Fruit fly (Drosophila melanogaster): ENCODE results near the gene LysRS.

LysRS gene

dm6 chrX:9595312-9595931, 13.3 kb downstream of the LysRS start:
- TF ChIP-seq usp (GFP tag; optimal IDR thresholded peaks at IDR 0.05) (no peak), psq (optimal IDR thresholded peaks at IDR 0.05) (no peak), Dll (optimal IDR thresholded peaks at IDR 0.05) (no peak), pan (optimal IDR thresholded peaks at IDR 0.05) (no peak)

- TF ChIP-seq Dll (optimal IDR thresholded peaks at IDR 0.05): no peak
Measured at dm6 chrX:9594446-9594845, 14.2 kb downstream of the LysRS start.

- TF ChIP-seq pan (optimal IDR thresholded peaks at IDR 0.05): no peak
- TF ChIP-seq CG8478 (optimal IDR thresholded peaks at IDR 0.05): no peak
- no peak for TF ChIP-seq EcR (GFP tag; optimal IDR thresholded peaks at IDR 0.05)
- no peak for TF ChIP-seq psq (optimal IDR thresholded peaks at IDR 0.05)
- TF ChIP-seq Dll (optimal IDR thresholded peaks at IDR 0.05): no peak
- no peak for TF ChIP-seq usp (GFP tag; optimal IDR thresholded peaks at IDR 0.05)
Measured at dm6 chrX:9590592-9590991, 18.1 kb downstream of the LysRS start.

DNA sequence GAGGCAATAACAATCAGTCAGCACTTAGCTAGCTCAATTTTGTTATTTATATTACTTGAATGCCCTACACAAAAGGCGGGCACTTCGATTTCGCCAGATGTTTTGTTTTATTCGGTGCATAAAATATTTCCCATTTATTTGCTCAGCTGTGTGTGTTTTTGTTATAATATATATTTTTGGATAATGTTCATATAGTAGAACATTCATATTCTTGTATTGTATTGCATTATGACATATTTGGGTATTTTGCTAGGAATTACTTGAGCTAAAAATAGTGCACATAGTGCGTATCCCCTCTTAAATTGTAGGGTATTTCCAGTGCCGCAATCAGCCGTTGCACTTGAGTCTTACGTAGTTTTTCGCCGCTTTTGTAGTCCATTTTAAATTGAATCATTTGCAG, 18.8 kb downstream of the LysRS start:
- TF ChIP-seq EcR (GFP tag; optimal IDR thresholded peaks at IDR 0.05): no peak
- TF ChIP-seq usp (GFP tag; optimal IDR thresholded peaks at IDR 0.05): no peak
- TF ChIP-seq pan (optimal IDR thresholded peaks at IDR 0.05): no peak
- no peak for TF ChIP-seq CG8478 (optimal IDR thresholded peaks at IDR 0.05)
- TF ChIP-seq Dll (optimal IDR thresholded peaks at IDR 0.05): no peak
- TF ChIP-seq psq (optimal IDR thresholded peaks at IDR 0.05): no peak

- TF ChIP-seq EcR (GFP tag; optimal IDR thresholded peaks at IDR 0.05) (no peak), usp (GFP tag; optimal IDR thresholded peaks at IDR 0.05) (no peak), CG8478 (optimal IDR thresholded peaks at IDR 0.05) (no peak), psq (optimal IDR thresholded peaks at IDR 0.05) (no peak), Dll (optimal IDR thresholded peaks at IDR 0.05) (no peak), pan (optimal IDR thresholded peaks at IDR 0.05) (no peak)
Measured at dm6 chrX:9587881-9588280, 20.8 kb downstream of the LysRS start.

DNA sequence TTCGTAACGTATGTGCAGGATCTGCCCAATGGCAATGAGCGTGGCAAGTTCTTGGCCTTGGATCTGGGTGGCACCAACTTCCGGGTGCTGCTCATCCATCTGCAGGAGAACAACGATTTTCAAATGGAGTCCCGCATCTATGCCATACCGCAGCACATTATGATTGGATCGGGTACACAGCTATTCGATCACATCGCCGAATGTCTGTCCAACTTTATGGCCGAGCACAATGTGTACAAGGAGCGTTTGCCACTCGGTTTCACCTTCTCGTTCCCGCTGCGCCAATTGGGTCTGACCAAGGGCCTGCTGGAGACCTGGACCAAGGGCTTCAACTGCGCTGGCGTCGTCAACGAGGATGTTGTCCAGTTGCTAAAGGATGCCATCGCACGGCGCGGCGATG, 22.1 kb downstream of the LysRS start:
- TF ChIP-seq CG8478 (optimal IDR thresholded peaks at IDR 0.05): no peak
- no peak for TF ChIP-seq usp (GFP tag; optimal IDR thresholded peaks at IDR 0.05)
- TF ChIP-seq EcR (GFP tag; optimal IDR thresholded peaks at IDR 0.05): no peak
- no peak for TF ChIP-seq psq (optimal IDR thresholded peaks at IDR 0.05)
- no peak for TF ChIP-seq pan (optimal IDR thresholded peaks at IDR 0.05)
- no peak for TF ChIP-seq Dll (optimal IDR thresholded peaks at IDR 0.05)

dm6 chrX:9586038-9586437, 22.6 kb downstream of the LysRS start:
- TF ChIP-seq usp (GFP tag; optimal IDR thresholded peaks at IDR 0.05) (no peak), pan (optimal IDR thresholded peaks at IDR 0.05) (peak; percentile 57)

- TF ChIP-seq EcR (GFP tag; optimal IDR thresholded peaks at IDR 0.05) (peak in 1 of 2 experiments; percentile 59), CG8478 (optimal IDR thresholded peaks at IDR 0.05) (no peak), psq (optimal IDR thresholded peaks at IDR 0.05) (no peak), Dll (optimal IDR thresholded peaks at IDR 0.05) (peak; percentile 96), pan (optimal IDR thresholded peaks at IDR 0.05) (no peak), usp (GFP tag; optimal IDR thresholded peaks at IDR 0.05) (no peak)
Measured at dm6 chrX:9585359-9586002, 23.2 kb downstream of the LysRS start, which contains the start of gene Hex-A. Gene Hex-A, plus strand, starts transcription at chrX:9585675.

DNA sequence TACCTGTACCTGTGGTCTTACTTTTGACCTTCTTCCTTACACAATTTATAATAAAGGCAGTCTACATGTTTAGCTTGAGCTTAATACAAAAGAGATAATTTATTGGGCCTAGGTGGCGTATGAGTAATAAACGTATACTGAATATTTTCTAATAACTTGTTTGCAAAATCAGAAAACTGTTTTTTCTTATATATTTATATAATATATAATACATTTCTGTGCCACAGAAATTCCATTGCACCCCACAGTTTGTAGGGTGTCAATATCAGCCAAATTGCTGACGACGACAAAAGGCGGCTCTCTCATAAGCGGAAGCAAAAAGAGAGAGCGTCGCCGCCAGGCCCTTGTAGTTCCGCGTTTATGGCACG, 23.8 kb downstream of the LysRS start:
- TF ChIP-seq usp (GFP tag; optimal IDR thresholded peaks at IDR 0.05): no peak
- no peak for TF ChIP-seq CG8478 (optimal IDR thresholded peaks at IDR 0.05)
- no peak for TF ChIP-seq pan (optimal IDR thresholded peaks at IDR 0.05)
- no peak for TF ChIP-seq psq (optimal IDR thresholded peaks at IDR 0.05)
- no peak for TF ChIP-seq EcR (GFP tag; optimal IDR thresholded peaks at IDR 0.05)
- TF ChIP-seq Dll (optimal IDR thresholded peaks at IDR 0.05): no peak

dm6 chrX:9584104-9584947, 24.4 kb downstream of the LysRS start:
- TF ChIP-seq Dll (optimal IDR thresholded peaks at IDR 0.05) (peak; percentile 86), psq (optimal IDR thresholded peaks at IDR 0.05) (no peak), usp (GFP tag; optimal IDR thresholded peaks at IDR 0.05) (no peak), CG8478 (optimal IDR thresholded peaks at IDR 0.05) (no peak), EcR (GFP tag; optimal IDR thresholded peaks at IDR 0.05) (peak; percentile 69 to 86), pan (optimal IDR thresholded peaks at IDR 0.05) (no peak)

DNA sequence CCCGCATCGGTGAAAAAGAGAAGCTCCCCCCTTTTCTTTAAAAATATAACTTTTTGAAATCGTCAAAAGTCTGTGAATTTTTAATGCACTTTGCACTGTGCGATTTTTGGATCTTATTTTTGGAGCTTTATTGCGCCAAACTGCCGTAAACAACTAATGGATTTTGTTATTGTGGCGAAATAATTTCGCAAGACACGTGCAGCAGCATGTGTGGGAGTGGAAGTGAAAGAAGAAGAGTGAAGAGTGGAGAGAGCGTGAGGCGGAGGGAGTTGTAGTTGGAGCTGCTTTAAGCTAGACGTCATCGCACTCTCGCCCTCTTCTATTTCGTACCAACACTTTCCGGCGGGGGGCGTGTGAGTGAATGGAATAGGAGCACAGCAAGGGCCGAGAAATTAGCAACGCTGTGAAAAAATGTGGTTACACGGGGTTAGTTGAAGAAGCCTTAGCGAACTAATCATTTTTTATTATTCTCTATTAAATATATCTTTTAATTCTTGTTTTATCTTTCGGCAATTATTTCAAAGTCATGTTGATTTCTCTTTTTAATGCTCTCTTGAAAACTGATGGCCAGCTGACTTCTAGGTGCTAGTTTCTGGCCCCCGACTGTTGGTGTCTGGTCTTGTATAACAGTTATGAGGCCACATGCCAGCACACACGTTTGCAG, 25.1 kb downstream of the LysRS start:
- peak in 1 of 2 experiments; percentile 52 for TF ChIP-seq EcR (GFP tag; optimal IDR thresholded peaks at IDR 0.05)
- TF ChIP-seq psq (optimal IDR thresholded peaks at IDR 0.05): no peak

DNA sequence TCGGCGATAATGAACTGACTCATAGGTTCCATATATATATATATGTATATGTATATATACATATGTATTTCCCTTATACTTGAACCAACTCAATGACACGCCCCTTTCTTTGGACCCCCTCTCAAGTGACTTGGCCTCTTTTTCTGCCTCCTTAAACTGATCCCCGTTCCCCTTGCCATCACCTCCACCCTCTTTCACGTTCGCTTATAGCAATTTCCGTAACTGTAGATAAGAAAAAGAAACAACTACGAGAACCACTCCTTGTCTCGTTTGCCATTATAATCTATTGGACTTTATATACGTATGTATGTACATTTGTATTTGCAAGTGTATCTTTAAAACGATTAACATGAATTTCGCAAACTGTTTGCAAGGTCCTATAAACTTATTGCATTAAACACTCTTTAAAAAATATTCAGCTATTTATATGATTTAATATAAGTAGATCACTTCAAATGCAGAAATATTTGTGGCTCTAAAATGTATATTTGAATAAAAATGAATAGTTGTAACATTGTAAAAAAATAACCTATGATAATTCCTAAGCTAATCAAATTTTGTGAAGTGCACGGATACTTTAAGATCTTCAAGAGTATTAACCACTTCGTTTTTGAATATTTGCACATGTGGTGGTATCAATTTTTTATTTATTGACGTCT, 25.9 kb downstream of the LysRS start:
- TF ChIP-seq Dll (optimal IDR thresholded peaks at IDR 0.05) (no peak), usp (GFP tag; optimal IDR thresholded peaks at IDR 0.05) (no peak), pan (optimal IDR thresholded peaks at IDR 0.05) (no peak), EcR (GFP tag; optimal IDR thresholded peaks at IDR 0.05) (no peak), psq (optimal IDR thresholded peaks at IDR 0.05) (no peak), CG8478 (optimal IDR thresholded peaks at IDR 0.05) (no peak)
